Worm (Caenorhabditis elegans): Measurements from ENCODE around the gene rpi-1.

DNA sequence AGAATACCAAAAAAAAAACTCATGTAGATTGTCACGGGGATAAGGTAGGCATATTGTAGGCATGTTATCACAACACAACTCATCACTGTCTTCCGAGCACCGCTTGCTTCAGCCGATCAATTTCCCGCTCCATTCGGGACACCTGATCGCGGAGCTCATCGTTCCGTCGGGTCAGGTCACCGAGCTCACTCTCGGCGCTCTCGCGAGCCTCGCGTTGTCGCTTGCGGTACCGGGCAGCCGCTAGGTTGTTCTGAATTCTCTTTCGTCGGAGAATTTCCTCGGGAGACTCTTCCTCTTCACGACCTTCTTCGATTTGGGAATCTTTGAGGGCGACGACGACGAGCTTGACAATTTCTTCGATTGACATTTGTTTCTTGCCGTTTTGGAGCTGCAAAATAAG lies 10.2 kb downstream of the rpi-1 start:
- no peak for TF ChIP-seq unc-62 (GFP tag; optimal IDR thresholded peaks at IDR 0.05)
- TF ChIP-seq elt-3 (tag; optimal IDR thresholded peaks at IDR 0.05): no peak
- no peak for TF ChIP-seq ama-1 (optimal IDR thresholded peaks at IDR 0.05)
- TF ChIP-seq mab-5 (tag; optimal IDR thresholded peaks at IDR 0.05): no peak
- no peak for TF ChIP-seq nhr-25 (tag; optimal IDR thresholded peaks at IDR 0.05)
- no peak for TF ChIP-seq nhr-77 (tag; optimal IDR thresholded peaks at IDR 0.05)
- TF ChIP-seq ztf-11 (tag; optimal IDR thresholded peaks at IDR 0.05): no peak
- no peak for TF ChIP-seq nhr-12 (tag; optimal IDR thresholded peaks at IDR 0.05)
- TF ChIP-seq lin-39 (tag; optimal IDR thresholded peaks at IDR 0.05): no peak
- TF ChIP-seq peb-1 (tag; optimal IDR thresholded peaks at IDR 0.05): no peak
